Worm (Caenorhabditis elegans) whole organism, L4 larva: ENCODE data around the gene svop-1.

ENCODE experiments used
- T26A8.4 ChIP-seq: fragments of 200-800 bp; sonication (Bioruptor generic); IDR thresholded peaks from 2 replicates; pipeline ENCODE4 v1.3.6; 2022; ENCODE audit warnings: missing genetic modification characterization, missing compliant biosample characterization
- Y105C5A.15 ChIP-seq: fragments of 200-800 bp; sonication (Bioruptor generic); IDR thresholded peaks from 2 replicates; pipeline ENCODE4 v1.3.6; 2022; ENCODE audit warnings: missing genetic modification characterization, missing compliant biosample characterization
- ceh-62 ChIP-seq: sonication (generic microtip); optimal IDR thresholded peaks from 2 replicates; lab custom pipeline; 2017; ENCODE audit warnings: missing biosample characterization, missing genetic modification characterization
- ceh-82 ChIP-seq: sonication (generic microtip); optimal IDR thresholded peaks from 2 replicates; lab custom pipeline; 2017; ENCODE audit warnings: missing biosample characterization, missing genetic modification characterization
- ces-1 ChIP-seq: fragments of 150-350 bp; sonication (generic microtip); optimal IDR thresholded peaks from 4 replicates; lab custom pipeline; 2014; ENCODE audit warnings: missing biosample characterization, missing genetic modification reagents, missing genetic modification characterization
- cey-2 ChIP-seq: sonication (generic microtip); optimal IDR thresholded peaks from 3 replicates; lab custom pipeline; 2017; ENCODE audit warnings: missing genetic modification characterization, mild to moderate bottlenecking, missing compliant biosample characterization, antibody characterized with exemption, borderline replicate concordance; ENCODE audit not compliant: insufficient read depth
- daf-12 ChIP-seq: fragments of 150-350 bp; optimal IDR thresholded peaks from 2 replicates; lab custom pipeline; 2014; ENCODE audit warnings: missing biosample characterization, missing genetic modification reagents, missing genetic modification characterization
- daf-16 ChIP-seq, 3 experiments: sonication (generic microtip); optimal IDR thresholded peaks; 2 replicates each; lab custom pipeline; 2016 to 2017; ENCODE audit warnings: missing genetic modification characterization in 3 of 3, missing genetic modification reagents in 3 of 3, mild to moderate bottlenecking in 2 of 3, missing compliant biosample characterization in 2 of 3, missing biosample characterization in 1 of 3, moderate library complexity in 1 of 3
- dpl-1 ChIP-seq: fragments of 150-350 bp; optimal IDR thresholded peaks from 2 replicates; lab custom pipeline; 2014; ENCODE audit warnings: missing biosample characterization, missing genetic modification reagents, missing genetic modification characterization
- duxl-1 ChIP-seq: sonication (generic microtip); optimal IDR thresholded peaks from 2 replicates; lab custom pipeline; 2016; ENCODE audit warnings: mild to moderate bottlenecking, missing genetic modification characterization, moderate library complexity, missing compliant biosample characterization; ENCODE audit not compliant: poor library complexity
- dve-1 ChIP-seq: sonication (generic microtip); optimal IDR thresholded peaks from 2 replicates; lab custom pipeline; 2017; ENCODE audit warnings: antibody characterized with exemption, mild to moderate bottlenecking, missing genetic modification characterization, missing compliant biosample characterization; ENCODE audit not compliant: insufficient read depth
- fkh-10 ChIP-seq: fragments of 150-350 bp; optimal IDR thresholded peaks from 2 replicates; lab custom pipeline; 2014; ENCODE audit warnings: missing biosample characterization, missing genetic modification reagents, missing genetic modification characterization
- hlh-30 ChIP-seq: sonication (generic microtip); optimal IDR thresholded peaks from 2 replicates; lab custom pipeline; 2017; ENCODE audit warnings: antibody characterized with exemption, mild to moderate bottlenecking, missing genetic modification characterization, missing compliant biosample characterization; ENCODE audit not compliant: insufficient read depth
- jun-1 ChIP-seq: fragments of 150-350 bp; optimal IDR thresholded peaks from 2 replicates; lab custom pipeline; 2014; ENCODE audit warnings: missing biosample characterization, missing genetic modification reagents, missing genetic modification characterization
- lin-38 ChIP-seq: fragments of 200-800 bp; sonication (Bioruptor generic); IDR thresholded peaks from 2 replicates; pipeline ENCODE4 v1.3.6; 2022; ENCODE audit warnings: missing genetic modification reagents, missing genetic modification characterization, missing compliant biosample characterization
- lsy-2 ChIP-seq, 2 experiments: fragments of 150-350 bp in 1 of 2; sonication (generic microtip) in 1 of 2; optimal IDR thresholded peaks; 2 replicates each; lab custom pipeline; 2014 to 2017; ENCODE audit warnings: missing biosample characterization in 2 of 2, missing genetic modification characterization in 2 of 2
- mep-1 ChIP-seq: fragments of 150-350 bp; sonication (generic microtip); optimal IDR thresholded peaks from 3 replicates; lab custom pipeline; 2014; ENCODE audit warnings: missing biosample characterization, missing genetic modification characterization
- mes-2 ChIP-seq: sonication (generic microtip); optimal IDR thresholded peaks from 2 replicates; lab custom pipeline; 2016; ENCODE audit warnings: missing genotype, mild to moderate bottlenecking, missing genetic modification characterization, missing compliant biosample characterization; ENCODE audit not compliant: poor library complexity, severe bottlenecking
- nhr-11 ChIP-seq: fragments of 150-350 bp; optimal IDR thresholded peaks from 2 replicates; lab custom pipeline; 2014; ENCODE audit warnings: missing biosample characterization, missing genetic modification characterization
- nhr-111 ChIP-seq: fragments of 200-800 bp; sonication (Bioruptor generic); optimal IDR thresholded peaks from 2 replicates; lab custom pipeline; 2018; ENCODE audit warnings: mild to moderate bottlenecking, missing genetic modification characterization, missing compliant biosample characterization
- nhr-25 ChIP-seq: sonication (generic microtip); optimal IDR thresholded peaks from 2 replicates; lab custom pipeline; 2017; ENCODE audit warnings: missing genetic modification characterization, mild to moderate bottlenecking, missing compliant biosample characterization, antibody characterized with exemption, moderate library complexity, borderline replicate concordance; ENCODE audit not compliant: insufficient read depth
- nhr-28 ChIP-seq: fragments of 150-350 bp; optimal IDR thresholded peaks from 2 replicates; lab custom pipeline; 2014; ENCODE audit warnings: missing biosample characterization, missing genetic modification characterization
- nhr-6 ChIP-seq: fragments of 150-350 bp; optimal IDR thresholded peaks from 2 replicates; lab custom pipeline; 2014; ENCODE audit warnings: missing biosample characterization, missing genetic modification characterization
- nhr-77 ChIP-seq: fragments of 150-350 bp; optimal IDR thresholded peaks from 2 replicates; lab custom pipeline; 2014; ENCODE audit warnings: missing biosample characterization, missing genetic modification characterization
- pha-4 ChIP-seq, 2 experiments: fragments of 150-350 bp in 1 of 2; fragments of 200-800 bp in 1 of 2; sonication (Bioruptor generic) in 1 of 2; IDR thresholded peaks in 1 of 2; optimal IDR thresholded peaks in 1 of 2; 2 replicates each; pipeline versions ENCODE4 v1.3.6 to Lab custom; 2014 to 2022; ENCODE audit warnings: missing genetic modification characterization in 2 of 2, missing genetic modification reagents in 2 of 2, missing biosample characterization in 1 of 2, missing compliant biosample characterization in 1 of 2
- pqm-1 ChIP-seq: sonication (generic microtip); optimal IDR thresholded peaks from 2 replicates; lab custom pipeline; 2017; ENCODE audit warnings: missing biosample characterization, missing genetic modification characterization
- rbr-2 ChIP-seq: sonication (generic microtip); optimal IDR thresholded peaks from 2 replicates; lab custom pipeline; 2016; ENCODE audit warnings: missing genotype, missing genetic modification characterization, missing compliant biosample characterization
- saeg-2 ChIP-seq: fragments of 200-800 bp; sonication (Bioruptor generic); IDR thresholded peaks from 2 replicates; pipeline ENCODE4 v1.3.6; 2022; ENCODE audit warnings: missing genetic modification reagents, missing genetic modification characterization, missing compliant biosample characterization
- sdz-12 ChIP-seq: fragments of 200-800 bp; sonication (Bioruptor generic); optimal IDR thresholded peaks from 2 replicates; lab custom pipeline; 2018; ENCODE audit warnings: mild to moderate bottlenecking, missing genetic modification characterization, missing compliant biosample characterization
- skn-1 ChIP-seq: fragments of 150-350 bp; optimal IDR thresholded peaks from 2 replicates; lab custom pipeline; 2014; ENCODE audit warnings: missing biosample characterization, missing genetic modification characterization
- snpc-1.2 ChIP-seq: fragments of 200-800 bp; sonication (Bioruptor generic); IDR thresholded peaks from 2 replicates; pipeline ENCODE4 v1.3.6; 2022; ENCODE audit warnings: missing genetic modification reagents, missing genetic modification characterization, missing compliant biosample characterization
- spr-1 ChIP-seq: sonication (generic microtip); optimal IDR thresholded peaks from 2 replicates; lab custom pipeline; 2016; ENCODE audit warnings: mild to moderate bottlenecking, missing genetic modification characterization, missing compliant biosample characterization
- unc-130 ChIP-seq: sonication (generic microtip); optimal IDR thresholded peaks from 2 replicates; lab custom pipeline; 2016; ENCODE audit warnings: missing genetic modification reagents, missing genetic modification characterization, missing compliant biosample characterization
- unc-39 ChIP-seq: sonication (generic microtip); optimal IDR thresholded peaks from 2 replicates; lab custom pipeline; 2017; ENCODE audit warnings: missing biosample characterization, missing genetic modification characterization
- unc-62 ChIP-seq, 3 experiments: fragments of 150-350 bp in 1 of 3; sonication (generic microtip); optimal IDR thresholded peaks in 2 of 3; peaks in 1 of 3; 1 replicate in 1 of 3; 2 replicates in 2 of 3; lab custom pipeline; 2014 to 2017; ENCODE audit warnings: missing biosample characterization in 3 of 3, missing genetic modification characterization in 3 of 3, missing genetic modification reagents in 3 of 3, missing genotype in 1 of 3
- zag-1 ChIP-seq: fragments of 150-350 bp; optimal IDR thresholded peaks from 2 replicates; lab custom pipeline; 2014; ENCODE audit warnings: missing biosample characterization, missing genetic modification characterization
- zfp-3 ChIP-seq: fragments of 200-800 bp; sonication (Bioruptor generic); conservative IDR thresholded peaks from 2 replicates; pipeline ENCODE4 v1.3.6; 2022; ENCODE audit warnings: missing genetic modification reagents, missing genetic modification characterization, missing compliant biosample characterization

Gene svop-1

ce11 chrIII:8850482-8851047 is 34.7 kb downstream of the svop-1 start, which contains the start of gene F44E2.9 (continued):
- TF ChIP-seq duxl-1 (tag; lab: Kevin White, UChicago) (peak; percentile 60), nhr-6 (peak; percentile 47), rbr-2 (tag; lab: Kevin White, UChicago) (peak; percentile 18), ces-1 (GFP tag; lab: Kevin White, UChicago) (no peak), sdz-12 (GFP tag; lab: Kevin White, UChicago) (no peak), pha-4 (GFP tag; IDR thresholded peaks at IDR 0.05; lab: Robert Waterston, UW) (peak; percentile 29; the same call in 1 of the 2 replicates), pha-4 (tag; optimal IDR thresholded peaks at IDR 0.05; lab: Kevin White, UChicago) (peak; percentile 8), zag-1 (tag; lab: Kevin White, UChicago) (no peak)

DNA sequence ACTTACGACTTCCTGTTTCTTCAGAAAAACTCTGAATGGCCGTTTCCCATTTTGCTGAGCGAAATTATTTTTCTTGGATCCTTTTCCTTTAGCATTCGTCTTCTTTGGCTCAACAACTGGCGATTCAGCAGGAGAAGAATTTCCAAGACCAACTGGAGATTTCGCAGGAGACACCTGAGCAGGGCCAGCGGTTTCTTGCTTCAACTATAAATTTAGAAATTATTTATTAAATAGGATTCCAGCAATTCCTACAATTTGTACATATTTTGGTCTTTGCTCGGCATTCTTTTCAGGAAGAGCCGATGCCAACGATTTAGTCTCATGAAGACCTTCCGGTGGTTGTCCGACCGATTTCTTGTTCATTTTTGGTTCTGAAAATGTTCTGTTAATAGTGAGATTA is 35.8 kb downstream of the svop-1 start, which contains the start of gene F44E2.8:
Gene F44E2.8, minus strand, starts transcription at position 371 of the 400 bp plus-strand sequence.
- TF ChIP-seq T26A8.4 (GFP tag; lab: Robert Waterston, UW) (0 out of 2 replicates have a peak, but pooled peaks have one; percentile 29), unc-62 (GFP tag; optimal IDR thresholded peaks at IDR 0.05 in 1 of 2; lab: Kevin White, UChicago) (peak in 1 of 2 experiments; percentile 23), unc-62 (tag; optimal IDR thresholded peaks at IDR 0.05; lab: Kevin White, UChicago) (no peak), zfp-3 (GFP tag; lab: Robert Waterston, UW) (no peak), mes-2 (no peak), daf-16 (GFP tag; optimal IDR thresholded peaks at IDR 0.05; lab: Kevin White, UChicago) (no peak), daf-16 (tag; optimal IDR thresholded peaks at IDR 0.05; lab: Kevin White, UChicago) (peak; percentile 8), nhr-25 (no peak), spr-1 (tag; lab: Kevin White, UChicago) (no peak), lin-38 (GFP tag; lab: Robert Waterston, UW) (peak; percentile 52), unc-39 (tag; lab: Kevin White, UChicago) (no peak)

ce11 chrIII:8848372-8848771 is 36.9 kb downstream of the svop-1 start, which contains the start of gene F44E2.7:
F44E2.7 (minus strand) TSS chrIII:8848472.
- TF ChIP-seq fkh-10 (GFP tag; lab: Kevin White, UChicago) (no peak), saeg-2 (GFP tag; lab: Robert Waterston, UW) (no peak), snpc-1.2 (GFP tag; lab: Robert Waterston, UW) (no peak)

ce11 chrIII:8847722-8848121 is 37.6 kb downstream of the svop-1 start:
- TF ChIP-seq dpl-1 (GFP tag; lab: Kevin White, UChicago) (peak; percentile 74), nhr-28 (peak; percentile 34), mep-1 (tag; lab: Kevin White, UChicago) (peak; percentile 39), hlh-30 (tag; lab: Kevin White, UChicago) (peak; percentile 35), rbr-2 (tag; lab: Kevin White, UChicago) (peak; percentile 42), nhr-77 (tag; lab: Kevin White, UChicago) (no peak), jun-1 (tag; lab: Kevin White, UChicago) (no peak), dve-1 (tag; lab: Kevin White, UChicago) (peak; percentile 38), pqm-1 (peak; percentile 0), mes-2 (peak; percentile 84), lin-38 (GFP tag; lab: Robert Waterston, UW) (peak; percentile 95), cey-2 (tag; lab: Kevin White, UChicago) (no peak), lsy-2 (tag; optimal IDR thresholded peaks at IDR 0.05; lab: Kevin White, UChicago) (peak in 1 of 2 experiments; percentile 82)

ce11 chrIII:8845114-8845513 is 40.2 kb downstream of the svop-1 start, which contains the start of gene F44E2.6:
F44E2.6 (minus strand) TSS chrIII:8845214.
- TF ChIP-seq duxl-1 (tag; lab: Kevin White, UChicago), result no peak
- no peak for TF ChIP-seq ceh-82 (tag; lab: Kevin White, UChicago)
- TF ChIP-seq nhr-28, result no peak
- no peak for TF ChIP-seq nhr-11 (tag; lab: Kevin White, UChicago)
- no peak for TF ChIP-seq hlh-30 (tag; lab: Kevin White, UChicago)
- TF ChIP-seq lsy-2 (tag; optimal IDR thresholded peaks at IDR 0.05; lab: Kevin White, UChicago), result no peak
- TF ChIP-seq skn-1, result no peak
- TF ChIP-seq unc-130 (GFP tag; lab: Kevin White, UChicago), result no peak
- no peak for TF ChIP-seq Y105C5A.15
- TF ChIP-seq nhr-111, result no peak
- no peak for TF ChIP-seq daf-12 (tag; lab: Kevin White, UChicago)
- no peak for TF ChIP-seq rbr-2 (tag; lab: Kevin White, UChicago)
- no peak for TF ChIP-seq ceh-62 (tag; lab: Kevin White, UChicago)
